Fruit fly (Drosophila melanogaster): Measurements from ENCODE around the gene Cog4.
A peak's percentile ranks its signal among the peaks of the same experiment; 100 is the strongest.

Cog4 gene

dm6 chr2L:10488484-10489223, at the start of gene Cog4, which contains the start of gene CG6144:
Cog4 (minus strand) TSS chr2L:10488622.
CG6144 (plus strand) TSS chr2L:10488694.
- TF ChIP-seq Tbp (GFP tag; optimal IDR thresholded peaks at IDR 0.05), result no peak
- TF ChIP-seq Max (GFP tag; optimal IDR thresholded peaks at IDR 0.05), result peak; percentile 27
- no peak for TF ChIP-seq Camta (GFP tag; optimal IDR thresholded peaks at IDR 0.05)
- TF ChIP-seq Dad (GFP tag; optimal IDR thresholded peaks at IDR 0.05), result no peak
- no peak for TF ChIP-seq HLH3B (GFP tag; IDR thresholded peaks at IDR 0.05)
- no peak for TF ChIP-seq CG33557 (GFP tag; optimal IDR thresholded peaks at IDR 0.05)
- peak; percentile 31 for TF ChIP-seq MESR4 (GFP tag; optimal IDR thresholded peaks at IDR 0.05)
- TF ChIP-seq CG6175 (GFP tag; IDR thresholded peaks at IDR 0.05), result no peak
- peak; percentile 77 for TF ChIP-seq knrl (GFP tag; IDR thresholded peaks at IDR 0.05; ENCODE audit: partially characterized antibody)
- no peak for TF ChIP-seq CG1832 (GFP tag; optimal IDR thresholded peaks at IDR 0.05)
- no peak for TF ChIP-seq CG8089 (GFP tag; optimal IDR thresholded peaks at IDR 0.05)
- TF ChIP-seq ac (GFP tag; optimal IDR thresholded peaks at IDR 0.05), result no peak
- peak; percentile 80 for TF ChIP-seq CG9932 (GFP tag; IDR thresholded peaks at IDR 0.05)
- TF ChIP-seq CG11504 (tag; optimal IDR thresholded peaks at IDR 0.05), result no peak
- no peak for TF ChIP-seq CG33213 (GFP tag; optimal IDR thresholded peaks at IDR 0.05)
- no peak for TF ChIP-seq Optix (GFP tag; IDR thresholded peaks at IDR 0.05)
- TF ChIP-seq salm (tag; optimal IDR thresholded peaks at IDR 0.05), result no peak
- no peak for TF ChIP-seq Dip2 (GFP tag; IDR thresholded peaks at IDR 0.05)
- no peak for TF ChIP-seq gt (GFP tag; IDR thresholded peaks at IDR 0.05)
- no peak for TF ChIP-seq ase (GFP tag; IDR thresholded peaks at IDR 0.05)
- no peak for TF ChIP-seq CG10209 (GFP tag; optimal IDR thresholded peaks at IDR 0.05)
- no peak for TF ChIP-seq sug (tag; optimal IDR thresholded peaks at IDR 0.05)
- no peak for TF ChIP-seq CG2678 (tag; optimal IDR thresholded peaks at IDR 0.05)
- TF ChIP-seq sr (GFP tag; IDR thresholded peaks at IDR 0.05), result no peak
- TF ChIP-seq Vsx1 (GFP tag; optimal IDR thresholded peaks at IDR 0.05), result no peak
- no peak for TF ChIP-seq dmrt99B (tag; optimal IDR thresholded peaks at IDR 0.05)
- peak; percentile 21 for TF ChIP-seq CG16863 (GFP tag; optimal IDR thresholded peaks at IDR 0.05)
- peak; percentile 54 for TF ChIP-seq CG2120 (GFP tag; optimal IDR thresholded peaks at IDR 0.05)
- TF ChIP-seq CG10267 (tag; optimal IDR thresholded peaks at IDR 0.05), result peak; percentile 54
- no peak for TF ChIP-seq CG11723 (GFP tag; optimal IDR thresholded peaks at IDR 0.05)
- TF ChIP-seq Bdp1 (GFP tag; optimal IDR thresholded peaks at IDR 0.05), result no peak
- no peak for TF ChIP-seq ATbp (GFP tag; optimal IDR thresholded peaks at IDR 0.05)
- TF ChIP-seq bbx (GFP tag; IDR thresholded peaks at IDR 0.05; ENCODE audit: partially characterized antibody), result peak; percentile 75
- TF ChIP-seq Nf-YB (GFP tag; optimal IDR thresholded peaks at IDR 0.05), result no peak
- no peak for TF ChIP-seq B-H2 (GFP tag; optimal IDR thresholded peaks at IDR 0.05)
- TF ChIP-seq CG14860 (GFP tag; IDR thresholded peaks at IDR 0.05; ENCODE audit: partially characterized antibody), result peak; percentile 53; the same call in 2 of the 3 replicates
- peak; percentile 19; the same call in 1 of the 2 replicates for TF ChIP-seq CG14441 (GFP tag; IDR thresholded peaks at IDR 0.05)
- TF ChIP-seq CG8281 (tag; optimal IDR thresholded peaks at IDR 0.05), result no peak
- TF ChIP-seq nom (GFP tag; optimal IDR thresholded peaks at IDR 0.05), result no peak
- TF ChIP-seq CG13775 (GFP tag; optimal IDR thresholded peaks at IDR 0.05), result peak; percentile 11
- no peak for TF ChIP-seq CG11247 (GFP tag; IDR thresholded peaks at IDR 0.05)
- no peak for TF ChIP-seq chif (GFP tag; optimal IDR thresholded peaks at IDR 0.05)
- TF ChIP-seq CG12299 (tag; optimal IDR thresholded peaks at IDR 0.05), result no peak
- no peak for TF ChIP-seq Poxn (GFP tag; IDR thresholded peaks at IDR 0.05)
- peak; percentile 79 for TF ChIP-seq HLH4C (GFP tag; IDR thresholded peaks at IDR 0.05; ENCODE audit: partially characterized antibody)
- no peak; the same call in 1 of the 2 replicates for TF ChIP-seq CG42726 (GFP tag; IDR thresholded peaks at IDR 0.05; ENCODE audit: partially characterized antibody)
- TF ChIP-seq Med (GFP tag), result peak; percentile 63
- TF ChIP-seq tgo (GFP tag; IDR thresholded peaks at IDR 0.05), result no peak; the same call in 2 of the 3 replicates
- peak; percentile 29 for TF ChIP-seq Hsf (GFP tag; optimal IDR thresholded peaks at IDR 0.05)

Measured in whole organism, embryonic.